Fruit fly (Drosophila melanogaster): Measurements from ENCODE around the gene CG4570.

CG4570 gene

dm6 chr3R:10863446-10863819, 6.8 kb downstream of the CG4570 start:
- no peak for TF ChIP-seq CG6808 (GFP tag; optimal IDR thresholded peaks at IDR 0.05)
- TF ChIP-seq Hr39 (GFP tag; optimal IDR thresholded peaks at IDR 0.05): peak; percentile 11
- no peak for TF ChIP-seq achi (GFP tag; optimal IDR thresholded peaks at IDR 0.05)
- TF ChIP-seq CG32006 (GFP tag; optimal IDR thresholded peaks at IDR 0.05): peak; percentile 47
- no peak for TF ChIP-seq net (GFP tag; optimal IDR thresholded peaks at IDR 0.05)
- TF ChIP-seq fd59A (GFP tag; optimal IDR thresholded peaks at IDR 0.05): no peak
- TF ChIP-seq svp (GFP tag): no peak
- TF ChIP-seq Eip78C (GFP tag): peak; percentile 36
- TF ChIP-seq acj6 (GFP tag; optimal IDR thresholded peaks at IDR 0.05): no peak
- no peak for TF ChIP-seq Met (GFP tag; optimal IDR thresholded peaks at IDR 0.05)
- TF ChIP-seq Smox (GFP tag; optimal IDR thresholded peaks at IDR 0.05): no peak
- no peak for TF ChIP-seq Eip75B (GFP tag; optimal IDR thresholded peaks at IDR 0.05)
- TF ChIP-seq pdm3 (GFP tag; optimal IDR thresholded peaks at IDR 0.05): no peak
- TF ChIP-seq eg (GFP tag; IDR thresholded peaks at IDR 0.05): no peak
- no peak for TF ChIP-seq vri (GFP tag; optimal IDR thresholded peaks at IDR 0.05)
- no peak for TF ChIP-seq CG6163 (GFP tag; IDR thresholded peaks at IDR 0.05)
- peak; percentile 27 for TF ChIP-seq Hr4 (GFP tag; optimal IDR thresholded peaks at IDR 0.05)
- no peak for TF ChIP-seq ss (GFP tag; optimal IDR thresholded peaks at IDR 0.05)

dm6 chr3R:10863956-10864355, 7.3 kb downstream of the CG4570 start:
- TF ChIP-seq CG8319 (GFP tag; optimal IDR thresholded peaks at IDR 0.05): no peak
- TF ChIP-seq pdm3 (GFP tag; optimal IDR thresholded peaks at IDR 0.05): no peak
- TF ChIP-seq salr (GFP tag; optimal IDR thresholded peaks at IDR 0.05): no peak
- no peak for TF ChIP-seq OdsH (GFP tag; optimal IDR thresholded peaks at IDR 0.05)
- no peak for TF ChIP-seq CG1621 (tag; optimal IDR thresholded peaks at IDR 0.05)
- no peak for TF ChIP-seq CG10631 (GFP tag; optimal IDR thresholded peaks at IDR 0.05)

dm6 chr3R:10868427-10868962, 11.9 kb downstream of the CG4570 start, which contains the start of the genes SelR and Tsp86D:
TSS of gene SelR (minus strand) at chr3R:10868642.
TSS of gene Tsp86D (plus strand) at chr3R:10868708.
- TF ChIP-seq lz (GFP tag; optimal IDR thresholded peaks at IDR 0.05) (no peak), CG32006 (GFP tag; optimal IDR thresholded peaks at IDR 0.05) (no peak), net (GFP tag; optimal IDR thresholded peaks at IDR 0.05) (peak; percentile 31), ss (GFP tag; optimal IDR thresholded peaks at IDR 0.05) (peak in 1 of 2 experiments; percentile 14), esn (GFP tag; optimal IDR thresholded peaks at IDR 0.05) (peak; percentile 10), CG15336 (GFP tag; IDR thresholded peaks at IDR 0.05) (peak; percentile 9; the same call in 1 of the 2 replicates), Sox14 (GFP tag; optimal IDR thresholded peaks at IDR 0.05) (peak; percentile 58), CG31627 (GFP tag; optimal IDR thresholded peaks at IDR 0.05) (no peak), fkh (GFP tag; optimal IDR thresholded peaks at IDR 0.05) (peak; percentile 63), eg (GFP tag; IDR thresholded peaks at IDR 0.05) (0 out of 3 replicates have a peak, but pooled peaks have one; percentile 6), CG6808 (GFP tag; optimal IDR thresholded peaks at IDR 0.05) (no peak)

dm6 chr3R:10870561-10870960, 14.0 kb downstream of the CG4570 start:
- peak; percentile 93 for TF ChIP-seq svp (GFP tag)
- peak; percentile 40 for TF ChIP-seq dsx (GFP tag; optimal IDR thresholded peaks at IDR 0.05; ENCODE audit: poor library complexity, severe bottlenecking)
- TF ChIP-seq vri (GFP tag; optimal IDR thresholded peaks at IDR 0.05): peak; percentile 79
- no peak for TF ChIP-seq Met (GFP tag; optimal IDR thresholded peaks at IDR 0.05)

- TF ChIP-seq Ets96B (tag; optimal IDR thresholded peaks at IDR 0.05): peak; percentile 36
- peak; percentile 54 for TF ChIP-seq CG34406 (GFP tag; optimal IDR thresholded peaks at IDR 0.05)
- peak; percentile 32 for TF ChIP-seq vri (GFP tag; optimal IDR thresholded peaks at IDR 0.05)
- peak; percentile 70 for TF ChIP-seq esn (GFP tag; optimal IDR thresholded peaks at IDR 0.05)
- no peak for TF ChIP-seq Met (GFP tag; optimal IDR thresholded peaks at IDR 0.05)
- peak; percentile 18 for TF ChIP-seq CG7368 (GFP tag; optimal IDR thresholded peaks at IDR 0.05)
- peak; percentile 50; the same call in 1 of the 3 replicates for TF ChIP-seq CG6163 (GFP tag; IDR thresholded peaks at IDR 0.05)
- peak; percentile 48 for TF ChIP-seq CG3919 (GFP tag; optimal IDR thresholded peaks at IDR 0.05)
- peak; percentile 18 for TF ChIP-seq CG1621 (tag; optimal IDR thresholded peaks at IDR 0.05)
- peak; percentile 89 for TF ChIP-seq Eip78C (GFP tag)
- no peak for TF ChIP-seq CG9139 (GFP tag; optimal IDR thresholded peaks at IDR 0.05)
- peak; percentile 59 for TF ChIP-seq topi (GFP tag; optimal IDR thresholded peaks at IDR 0.05)
- peak; percentile 79 for TF ChIP-seq svp (GFP tag)
- peak; percentile 54 for TF ChIP-seq Hr4 (GFP tag; optimal IDR thresholded peaks at IDR 0.05)
- no peak for TF ChIP-seq CG10631 (GFP tag; optimal IDR thresholded peaks at IDR 0.05)
- TF ChIP-seq dsx (GFP tag; optimal IDR thresholded peaks at IDR 0.05; ENCODE audit: poor library complexity, severe bottlenecking): peak; percentile 21
- no peak for TF ChIP-seq cyc (GFP tag; optimal IDR thresholded peaks at IDR 0.05)
- no peak for TF ChIP-seq salr (GFP tag; optimal IDR thresholded peaks at IDR 0.05)
- TF ChIP-seq CG6854 (GFP tag; optimal IDR thresholded peaks at IDR 0.05): peak; percentile 58
- TF ChIP-seq CG6808 (GFP tag; optimal IDR thresholded peaks at IDR 0.05): peak; percentile 53
- TF ChIP-seq net (GFP tag; optimal IDR thresholded peaks at IDR 0.05): no peak
- TF ChIP-seq CG6276 (GFP tag; optimal IDR thresholded peaks at IDR 0.05): no peak
- TF ChIP-seq CG11294 (GFP tag; IDR thresholded peaks at IDR 0.05): no peak
- no peak for TF ChIP-seq Smox (GFP tag; optimal IDR thresholded peaks at IDR 0.05)
Observed at dm6 chr3R:10872148-10872783, 15.7 kb downstream of the CG4570 start, which contains the start of gene Fdh. TSS of gene Fdh (minus strand) at chr3R:10872381.

Measured in whole organism, prepupa.